Worm (Caenorhabditis elegans) whole organism, L4 larva: ENCODE measurements around the gene let-721.

ENCODE experiments used
- ces-1 ChIP-seq: fragments of 150-350 bp; sonication (generic microtip); optimal IDR thresholded peaks from 4 replicates; lab custom pipeline; 2014; ENCODE audit warnings: missing biosample characterization, missing genetic modification reagents, missing genetic modification characterization
- dpl-1 ChIP-seq: fragments of 150-350 bp; optimal IDR thresholded peaks from 2 replicates; lab custom pipeline; 2014; ENCODE audit warnings: missing biosample characterization, missing genetic modification reagents, missing genetic modification characterization
- dve-1 ChIP-seq: sonication (generic microtip); optimal IDR thresholded peaks from 2 replicates; lab custom pipeline; 2017; ENCODE audit warnings: antibody characterized with exemption, mild to moderate bottlenecking, missing genetic modification characterization, missing compliant biosample characterization; ENCODE audit not compliant: insufficient read depth
- lin-13 ChIP-seq: fragments of 150-350 bp; optimal IDR thresholded peaks from 2 replicates; lab custom pipeline; 2014; ENCODE audit warnings: missing biosample characterization, missing genetic modification reagents, missing genetic modification characterization
- nhr-11 ChIP-seq: fragments of 150-350 bp; optimal IDR thresholded peaks from 2 replicates; lab custom pipeline; 2014; ENCODE audit warnings: missing biosample characterization, missing genetic modification characterization
- unc-130 ChIP-seq: sonication (generic microtip); optimal IDR thresholded peaks from 2 replicates; lab custom pipeline; 2016; ENCODE audit warnings: missing genetic modification reagents, missing genetic modification characterization, missing compliant biosample characterization
- zip-2 ChIP-seq: fragments of 150-350 bp; optimal IDR thresholded peaks from 2 replicates; lab custom pipeline; 2014; ENCODE audit warnings: missing biosample characterization, missing genetic modification characterization

DNA sequence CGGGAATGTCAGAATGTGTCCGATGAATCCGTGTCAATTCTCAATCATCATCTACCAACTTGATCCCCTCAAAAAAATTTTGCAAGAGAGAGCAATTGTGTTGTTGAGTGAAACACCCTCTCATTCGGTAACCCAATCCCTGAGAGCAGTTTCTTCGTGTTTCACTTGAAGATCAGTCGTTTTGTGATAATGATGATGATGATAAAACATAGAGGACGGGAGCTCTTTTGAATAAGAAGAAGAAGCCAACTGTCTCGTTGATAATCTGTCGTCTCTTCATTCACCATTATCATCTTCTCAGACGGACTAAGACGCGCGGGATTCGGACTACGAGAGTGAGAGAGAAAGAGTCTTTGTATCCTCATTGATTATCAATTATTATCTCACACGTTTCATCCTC, 41.6 kb downstream of the let-721 start:
- no peak for TF ChIP-seq dve-1 (tag; lab: Kevin White, UChicago)
- no peak for TF ChIP-seq lin-13
- no peak for TF ChIP-seq dpl-1
- no peak for TF ChIP-seq zip-2 (tag; lab: Kevin White, UChicago)
- peak; percentile 52 for TF ChIP-seq nhr-11 (tag; lab: Kevin White, UChicago)
- no peak for TF ChIP-seq unc-130 (GFP tag; lab: Kevin White, UChicago)
- TF ChIP-seq ces-1: no peak
